Worm (Caenorhabditis elegans) whole organism, late embryonic: ENCODE data around the gene mec-18.

Source experiments
- C08G9.2 ChIP-seq: sonication (generic microtip); optimal IDR thresholded peaks from 2 replicates; lab custom pipeline; 2016; ENCODE audit warnings: mild to moderate bottlenecking, missing genetic modification characterization, moderate library complexity, missing compliant biosample characterization
- K09A11.1 ChIP-seq: sonication (generic microtip); optimal IDR thresholded peaks from 2 replicates; lab custom pipeline; 2017; ENCODE audit warnings: antibody characterized with exemption, mild to moderate bottlenecking, missing genetic modification characterization, missing compliant biosample characterization; ENCODE audit not compliant: insufficient read depth
- ceh-19 ChIP-seq: fragments of 200-800 bp; sonication (Bioruptor generic); optimal IDR thresholded peaks from 2 replicates; lab custom pipeline; 2018; ENCODE audit warnings: mild to moderate bottlenecking, missing genetic modification characterization, missing compliant biosample characterization
- ceh-2 ChIP-seq: sonication (generic microtip); optimal IDR thresholded peaks from 2 replicates; lab custom pipeline; 2016; ENCODE audit warnings: missing genotype, missing genetic modification characterization, missing compliant biosample characterization
- ceh-9 ChIP-seq: sonication (generic microtip); optimal IDR thresholded peaks from 2 replicates; lab custom pipeline; 2016; ENCODE audit warnings: mild to moderate bottlenecking, missing genetic modification characterization, inconsistent platforms, missing compliant biosample characterization
- elt-2 ChIP-seq: sonication (generic microtip); optimal IDR thresholded peaks from 2 replicates; lab custom pipeline; 2016; ENCODE audit warnings: missing genetic modification reagents, missing genetic modification characterization, missing compliant biosample characterization
- fkh-6 ChIP-seq: sonication (generic microtip); optimal IDR thresholded peaks from 2 replicates; lab custom pipeline; 2016; ENCODE audit warnings: missing genetic modification characterization, missing compliant biosample characterization
- lim-6 ChIP-seq: sonication (generic microtip); optimal IDR thresholded peaks from 2 replicates; lab custom pipeline; 2016; ENCODE audit warnings: missing genetic modification characterization, missing compliant biosample characterization
- madf-2 ChIP-seq: sonication (generic microtip); optimal IDR thresholded peaks from 2 replicates; lab custom pipeline; 2017; ENCODE audit warnings: missing genetic modification characterization, missing compliant biosample characterization
- nhr-11 ChIP-seq: fragments of 150-350 bp; optimal IDR thresholded peaks from 2 replicates; lab custom pipeline; 2014; ENCODE audit warnings: missing biosample characterization, missing genetic modification characterization
- pha-4 ChIP-seq: fragments of 150-350 bp; optimal IDR thresholded peaks from 2 replicates; lab custom pipeline; 2018; ENCODE audit warnings: missing biosample characterization, missing genetic modification reagents, missing genetic modification characterization
- tbx-2 ChIP-seq: sonication (generic microtip); optimal IDR thresholded peaks from 2 replicates; lab custom pipeline; 2016; ENCODE audit warnings: missing genetic modification characterization, missing compliant biosample characterization

DNA sequence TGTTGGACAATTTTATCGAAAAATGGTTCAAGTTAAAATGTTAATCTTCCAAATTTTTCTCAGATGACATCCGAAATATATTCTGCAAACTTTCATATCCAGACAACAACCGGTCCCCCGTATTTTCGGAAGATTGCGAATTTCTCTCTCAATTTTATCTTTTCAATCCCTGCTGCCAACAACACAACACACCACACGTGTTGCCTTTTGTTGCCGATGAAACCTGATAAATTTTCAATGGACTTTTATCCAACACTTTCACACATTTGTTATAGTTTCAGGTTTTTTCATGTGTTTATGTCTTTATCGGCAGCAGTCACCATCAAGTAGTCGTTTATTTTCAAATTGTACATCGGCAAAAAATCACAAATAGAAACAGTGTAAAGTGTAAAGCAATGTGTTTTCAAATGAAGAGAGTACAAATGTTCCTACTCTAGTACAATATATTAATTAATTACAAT lies 27.7 kb downstream of the mec-18 start:
- TF ChIP-seq K09A11.1 (tag; lab: Kevin White, UChicago): no peak
- TF ChIP-seq elt-2 (tag; lab: Kevin White, UChicago): no peak
- no peak for TF ChIP-seq C08G9.2 (tag; lab: Kevin White, UChicago)
- TF ChIP-seq nhr-11 (tag; lab: Kevin White, UChicago): no peak
- no peak for TF ChIP-seq tbx-2 (tag; lab: Kevin White, UChicago)
- no peak for TF ChIP-seq ceh-19 (GFP tag; lab: Kevin White, UChicago)
- no peak for TF ChIP-seq lim-6 (tag; lab: Kevin White, UChicago)
- TF ChIP-seq ceh-2 (tag; lab: Kevin White, UChicago): no peak
- no peak for TF ChIP-seq fkh-6
- no peak for TF ChIP-seq ceh-9
- no peak for TF ChIP-seq madf-2 (tag; lab: Kevin White, UChicago)
- no peak for TF ChIP-seq pha-4 (tag; lab: Kevin White, UChicago)
